Fruit fly (Drosophila melanogaster): ENCODE data around the gene CG12817.

DNA sequence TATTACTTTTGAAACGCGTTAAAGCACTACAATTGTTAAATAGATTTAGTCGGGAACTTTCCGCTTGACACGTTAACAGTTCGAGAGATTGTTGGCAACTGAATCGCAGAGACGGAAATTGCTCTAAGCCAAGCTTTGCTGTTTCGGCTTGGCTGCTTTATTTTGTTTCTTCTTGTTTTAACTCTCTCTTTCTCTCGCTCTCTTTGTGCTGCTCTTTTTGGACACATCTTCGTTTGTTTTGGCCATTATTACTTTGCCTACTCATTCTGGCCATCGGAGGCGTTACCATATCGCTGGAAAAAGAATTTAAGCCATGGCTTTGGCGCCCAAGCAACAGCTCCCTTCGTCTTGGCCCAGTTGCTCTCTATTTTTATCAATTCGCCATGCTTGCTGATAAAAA, 35.0 kb downstream of the CG12817 start, which contains the start of gene CG12814:
- TF ChIP-seq CG1620 (GFP tag; optimal IDR thresholded peaks at IDR 0.05) (no peak), Crg-1 (GFP tag; optimal IDR thresholded peaks at IDR 0.05) (no peak)
